Fruit fly (Drosophila melanogaster) whole organism, adult: ENCODE data around the gene Ctr1B.

Experiments used
- CG12768 ChIP-seq: fragments of 200-800 bp; sonication (Bioruptor generic); optimal IDR thresholded peaks from 2 replicates; lab custom pipeline; 2017; ENCODE audit warnings: missing biosample characterization, missing genetic modification characterization, mild to moderate bottlenecking, moderate library complexity, missing genetic modification reagents
- CG14711 ChIP-seq: fragments of 200-800 bp; sonication (Bioruptor generic); optimal IDR thresholded peaks from 2 replicates; lab custom pipeline; 2018; ENCODE audit warnings: missing biosample characterization, mild to moderate bottlenecking, missing genetic modification characterization, moderate library complexity
- CG1620 ChIP-seq: fragments of 200-800 bp; sonication (Bioruptor generic); optimal IDR thresholded peaks from 2 replicates; lab custom pipeline; 2016; ENCODE audit warnings: missing biosample characterization, missing genetic modification characterization
- CG5204 ChIP-seq: fragments of 200-800 bp; sonication (Bioruptor generic); optimal IDR thresholded peaks from 2 replicates; lab custom pipeline; 2016; ENCODE audit warnings: missing biosample characterization, missing genetic modification characterization
- CG7045 ChIP-seq: fragments of 200-800 bp; sonication (Bioruptor generic); optimal IDR thresholded peaks from 2 replicates; lab custom pipeline; 2017; ENCODE audit warnings: missing biosample characterization, mild to moderate bottlenecking, missing genetic modification characterization
- Mnt ChIP-seq: fragments of 200-800 bp; sonication (Bioruptor generic); optimal IDR thresholded peaks from 2 replicates; lab custom pipeline; 2016; ENCODE audit warnings: missing biosample characterization, mild to moderate bottlenecking, missing genetic modification characterization
- cnc ChIP-seq, 2 experiments: fragments of >200 bp; optimal IDR thresholded peaks; 2 replicates each; lab custom pipeline; 2017
- ovo ChIP-seq: fragments of 200-800 bp; sonication (Bioruptor generic); optimal IDR thresholded peaks from 2 replicates; lab custom pipeline; 2016; ENCODE audit warnings: missing biosample characterization, missing genetic modification characterization

- no peak for TF ChIP-seq ovo (GFP tag; lab: Kevin White, UChicago)
- no peak for TF ChIP-seq CG5204
- TF ChIP-seq Mnt = no peak
- no peak for TF ChIP-seq CG7045 (GFP tag; lab: Kevin White, UChicago)
- no peak for TF ChIP-seq CG14711 (tag; lab: Kevin White, UChicago)
- peak in 1 of 2 experiments; percentile 40 for TF ChIP-seq cnc (optimal IDR thresholded peaks at IDR 0.05; lab: Kevin White, UChicago)
- TF ChIP-seq CG12768 (GFP tag; lab: Kevin White, UChicago) = no peak
- no peak for TF ChIP-seq CG1620 (GFP tag; lab: Kevin White, UChicago)
Observed at dm6 chr3R:8344174-8344573, 26.8 kb downstream of the Ctr1B start, which contains the start of gene DppIII.
